Worm (Caenorhabditis elegans) whole organism, young adult: Measurements from ENCODE around the gene C53A5.11.

Source experiments
- C17E4.6 ChIP-seq: fragments of 200-800 bp; sonication (Bioruptor generic); IDR thresholded peaks from 2 replicates; pipeline ENCODE4 v1.3.6; 2022; ENCODE audit warnings: missing genetic modification reagents, missing genetic modification characterization, missing compliant biosample characterization
- F23B12.7 ChIP-seq: sonication (generic microtip); optimal IDR thresholded peaks from 2 replicates; lab custom pipeline; 2017; ENCODE audit warnings: missing genetic modification characterization, mild to moderate bottlenecking, missing compliant biosample characterization, antibody characterized with exemption, moderate library complexity; ENCODE audit not compliant: insufficient read depth
- F55B11.4 ChIP-seq: sonication (generic microtip); optimal IDR thresholded peaks from 2 replicates; lab custom pipeline; 2016; ENCODE audit warnings: missing compliant biosample characterization, missing genetic modification characterization, borderline replicate concordance; ENCODE audit not compliant: insufficient read depth
- K11D2.4 ChIP-seq: fragments of 200-800 bp; sonication (Bioruptor generic); IDR thresholded peaks from 2 replicates; pipeline ENCODE4 v1.3.6; 2022; ENCODE audit warnings: missing genetic modification reagents, missing genetic modification characterization, missing compliant biosample characterization
- Y56A3A.18 ChIP-seq: fragments of 200-800 bp; sonication (Bioruptor generic); IDR thresholded peaks from 2 replicates; pipeline ENCODE4 v1.3.6; 2022; ENCODE audit warnings: missing genetic modification reagents, missing genetic modification characterization, missing compliant biosample characterization
- Y79H2A.3 ChIP-seq: fragments of 200-800 bp; sonication (Bioruptor generic); conservative IDR thresholded peaks from 2 replicates; pipeline ENCODE4 v1.3.6; 2022; ENCODE audit warnings: missing genetic modification reagents, missing genetic modification characterization, missing compliant biosample characterization
- aptf-2 ChIP-seq: fragments of 200-800 bp; sonication (Bioruptor generic); conservative IDR thresholded peaks from 2 replicates; pipeline ENCODE4 v1.3.6; 2022; ENCODE audit warnings: missing genetic modification reagents, missing genetic modification characterization, missing compliant biosample characterization
- aptf-3 ChIP-seq: fragments of 200-800 bp; sonication (Bioruptor generic); IDR thresholded peaks from 2 replicates; pipeline ENCODE4 v1.3.6; 2022; ENCODE audit warnings: missing genetic modification characterization, missing compliant biosample characterization
- atf-7 ChIP-seq: sonication (generic microtip); optimal IDR thresholded peaks from 2 replicates; lab custom pipeline; 2017; ENCODE audit warnings: mild to moderate bottlenecking, missing genetic modification characterization, missing compliant biosample characterization
- attf-5 ChIP-seq: fragments of 200-800 bp; sonication (Bioruptor generic); optimal IDR thresholded peaks from 2 replicates; lab custom pipeline; 2018; ENCODE audit warnings: mild to moderate bottlenecking, missing genetic modification characterization, missing compliant biosample characterization
- cebp-1 ChIP-seq, 2 experiments: fragments of 200-800 bp in 1 of 2; sonication (Bioruptor generic) in 1 of 2; sonication (generic microtip) in 1 of 2; IDR thresholded peaks in 1 of 2; optimal IDR thresholded peaks in 1 of 2; 2 replicates each; pipeline versions ENCODE4 v1.3.6 to Lab custom; 2017 to 2022; ENCODE audit warnings: missing compliant biosample characterization in 2 of 2, missing genetic modification characterization in 2 of 2, mild to moderate bottlenecking in 1 of 2, missing genetic modification reagents in 1 of 2, moderate library complexity in 1 of 2
- ceh-27 ChIP-seq: fragments of 200-800 bp; sonication (Bioruptor generic); optimal IDR thresholded peaks from 2 replicates; lab custom pipeline; 2018; ENCODE audit warnings: mild to moderate bottlenecking, missing genetic modification characterization, moderate library complexity, missing compliant biosample characterization
- ceh-40 ChIP-seq: fragments of 200-800 bp; sonication (Bioruptor generic); IDR thresholded peaks from 2 replicates; pipeline ENCODE4 v1.3.6; 2022; ENCODE audit warnings: missing genetic modification characterization, missing compliant biosample characterization
- dpff-1 ChIP-seq: sonication (generic microtip); optimal IDR thresholded peaks from 2 replicates; lab custom pipeline; 2017; ENCODE audit warnings: mild to moderate bottlenecking, missing genetic modification characterization, missing compliant biosample characterization
- efl-1 ChIP-seq: fragments of 150-350 bp; optimal IDR thresholded peaks from 2 replicates; lab custom pipeline; 2014; ENCODE audit warnings: missing biosample characterization, missing genetic modification reagents, missing genetic modification characterization
- egrh-3 ChIP-seq: fragments of 200-800 bp; sonication (Bioruptor generic); IDR thresholded peaks from 2 replicates; pipeline ENCODE4 v1.3.6; 2022; ENCODE audit warnings: missing genetic modification reagents, missing genetic modification characterization, missing compliant biosample characterization
- ekl-4 ChIP-seq: fragments of 200-800 bp; sonication (Bioruptor generic); IDR thresholded peaks from 2 replicates; pipeline ENCODE4 v1.3.6; 2022; ENCODE audit warnings: missing genetic modification reagents, missing genetic modification characterization, missing compliant biosample characterization
- ets-4 ChIP-seq: fragments of 200-800 bp; sonication (Bioruptor generic); optimal IDR thresholded peaks from 2 replicates; lab custom pipeline; 2018; ENCODE audit warnings: mild to moderate bottlenecking, missing genetic modification characterization, missing compliant biosample characterization
- hmg-20 ChIP-seq: fragments of 200-800 bp; sonication (Bioruptor generic); IDR thresholded peaks from 2 replicates; pipeline ENCODE4 v1.3.6; 2022; ENCODE audit warnings: missing genetic modification reagents, missing genetic modification characterization, missing compliant biosample characterization
- lag-1 ChIP-seq: fragments of 200-800 bp; sonication (Bioruptor generic); IDR thresholded peaks from 2 replicates; pipeline ENCODE4 v1.3.6; 2022; ENCODE audit warnings: missing genetic modification reagents, missing genetic modification characterization, missing compliant biosample characterization
- let-607 ChIP-seq, 2 experiments: fragments of 200-800 bp in 1 of 2; sonication (Bioruptor generic) in 1 of 2; sonication (generic microtip) in 1 of 2; optimal IDR thresholded peaks; 2 replicates each; lab custom pipeline; 2016 to 2018; ENCODE audit warnings: mild to moderate bottlenecking in 2 of 2, missing compliant biosample characterization in 2 of 2, missing genetic modification characterization in 2 of 2, moderate library complexity in 2 of 2, missing genotype in 1 of 2
- lir-1 ChIP-seq: fragments of 200-800 bp; sonication (Bioruptor generic); conservative IDR thresholded peaks from 2 replicates; pipeline ENCODE4 v1.3.6; 2022; ENCODE audit warnings: missing genetic modification reagents, missing genetic modification characterization, missing compliant biosample characterization
- lsy-27 ChIP-seq: sonication (generic microtip); optimal IDR thresholded peaks from 2 replicates; lab custom pipeline; 2017; ENCODE audit warnings: missing genetic modification characterization, mild to moderate bottlenecking, missing compliant biosample characterization, antibody characterized with exemption, missing genotype, borderline replicate concordance; ENCODE audit not compliant: insufficient read depth
- madf-3 ChIP-seq: fragments of 200-800 bp; sonication (Bioruptor generic); IDR thresholded peaks from 2 replicates; pipeline ENCODE4 v1.3.6; 2022; ENCODE audit warnings: missing genetic modification reagents, missing genetic modification characterization, missing compliant biosample characterization
- madf-6 ChIP-seq: fragments of 200-800 bp; sonication (Bioruptor generic); IDR thresholded peaks from 2 replicates; pipeline ENCODE4 v1.3.6; 2022; ENCODE audit warnings: missing genetic modification reagents, missing genetic modification characterization, missing compliant biosample characterization
- mcd-1 ChIP-seq: fragments of 200-800 bp; sonication (Bioruptor generic); IDR thresholded peaks from 2 replicates; pipeline ENCODE4 v1.3.6; 2022; ENCODE audit warnings: missing genetic modification reagents, missing genetic modification characterization, missing compliant biosample characterization
- mel-28 ChIP-seq: sonication (generic microtip); optimal IDR thresholded peaks from 2 replicates; lab custom pipeline; 2016; ENCODE audit warnings: borderline replicate concordance, mild to moderate bottlenecking, missing genetic modification characterization, missing compliant biosample characterization
- mxl-1 ChIP-seq: sonication (generic microtip); optimal IDR thresholded peaks from 2 replicates; lab custom pipeline; 2016; ENCODE audit warnings: missing genetic modification characterization, missing compliant biosample characterization
- nfyb-1 ChIP-seq: fragments of 200-800 bp; sonication (Bioruptor generic); IDR thresholded peaks from 2 replicates; pipeline ENCODE4 v1.3.6; 2022; ENCODE audit warnings: missing genetic modification reagents, missing genetic modification characterization, missing compliant biosample characterization
- nhr-179 ChIP-seq: sonication (generic microtip); optimal IDR thresholded peaks from 2 replicates; lab custom pipeline; 2016; ENCODE audit warnings: mild to moderate bottlenecking, missing genetic modification characterization, missing compliant biosample characterization
- nhr-27 ChIP-seq: fragments of 200-800 bp; sonication (Bioruptor generic); optimal IDR thresholded peaks from 2 replicates; lab custom pipeline; 2018; ENCODE audit warnings: mild to moderate bottlenecking, missing genetic modification characterization, moderate library complexity, missing compliant biosample characterization
- nhr-80 ChIP-seq: sonication (generic microtip); optimal IDR thresholded peaks from 2 replicates; lab custom pipeline; 2016; ENCODE audit warnings: missing genetic modification characterization, missing compliant biosample characterization
- rcor-1 ChIP-seq: fragments of 200-800 bp; sonication (Bioruptor generic); IDR thresholded peaks from 2 replicates; pipeline ENCODE4 v1.3.6; 2022; ENCODE audit warnings: missing genetic modification reagents, missing genetic modification characterization, missing compliant biosample characterization
- snpc-1.1 ChIP-seq: sonication (generic microtip); optimal IDR thresholded peaks from 2 replicates; lab custom pipeline; 2017; ENCODE audit warnings: missing genetic modification characterization, mild to moderate bottlenecking, missing compliant biosample characterization, antibody characterized with exemption, moderate library complexity, missing genotype, missing genetic modification reagents; ENCODE audit not compliant: insufficient read depth
- snpc-4 ChIP-seq, 5 experiments: fragments of 150-350 bp in 1 of 5; sonication (generic microtip) in 4 of 5; optimal IDR thresholded peaks; 2 replicates each; lab custom pipeline; 2014 to 2018; ENCODE audit warnings: missing genetic modification characterization in 5 of 5, missing biosample characterization in 3 of 5, antibody characterized with exemption in 2 of 5, mild to moderate bottlenecking in 2 of 5, missing compliant biosample characterization in 2 of 5, missing genotype in 2 of 5, moderate library complexity in 2 of 5, missing genetic modification reagents in 1 of 5
- tbp1 ChIP-seq: fragments of 200-800 bp; sonication (Bioruptor generic); optimal IDR thresholded peaks from 2 replicates; lab custom pipeline; 2018; ENCODE audit warnings: mild to moderate bottlenecking, missing genetic modification characterization, missing compliant biosample characterization
- unc-130 ChIP-seq: sonication (generic microtip); optimal IDR thresholded peaks from 2 replicates; lab custom pipeline; 2016; ENCODE audit warnings: missing genetic modification reagents, missing genetic modification characterization, missing compliant biosample characterization
- zim-3 ChIP-seq: sonication (generic microtip); optimal IDR thresholded peaks from 2 replicates; lab custom pipeline; 2017; ENCODE audit warnings: mild to moderate bottlenecking, missing genetic modification characterization, moderate library complexity, missing compliant biosample characterization
- ztf-18 ChIP-seq: sonication (generic microtip); optimal IDR thresholded peaks from 2 replicates; lab custom pipeline; 2016; ENCODE audit warnings: missing genotype, mild to moderate bottlenecking, missing genetic modification characterization, missing compliant biosample characterization
- ztf-22 ChIP-seq: fragments of 200-800 bp; sonication (Bioruptor generic); optimal IDR thresholded peaks from 2 replicates; lab custom pipeline; 2018; ENCODE audit warnings: mild to moderate bottlenecking, missing genetic modification characterization, moderate library complexity, missing compliant biosample characterization
- ztf-26 ChIP-seq: sonication (generic microtip); optimal IDR thresholded peaks from 2 replicates; lab custom pipeline; 2017; ENCODE audit warnings: missing genetic modification characterization, missing compliant biosample characterization
- ztf-6 ChIP-seq: fragments of 200-800 bp; sonication (Bioruptor generic); IDR thresholded peaks from 2 replicates; pipeline ENCODE4 v1.3.6; 2022; ENCODE audit warnings: missing genetic modification reagents, missing genetic modification characterization, missing compliant biosample characterization

Gene C53A5.11

DNA sequence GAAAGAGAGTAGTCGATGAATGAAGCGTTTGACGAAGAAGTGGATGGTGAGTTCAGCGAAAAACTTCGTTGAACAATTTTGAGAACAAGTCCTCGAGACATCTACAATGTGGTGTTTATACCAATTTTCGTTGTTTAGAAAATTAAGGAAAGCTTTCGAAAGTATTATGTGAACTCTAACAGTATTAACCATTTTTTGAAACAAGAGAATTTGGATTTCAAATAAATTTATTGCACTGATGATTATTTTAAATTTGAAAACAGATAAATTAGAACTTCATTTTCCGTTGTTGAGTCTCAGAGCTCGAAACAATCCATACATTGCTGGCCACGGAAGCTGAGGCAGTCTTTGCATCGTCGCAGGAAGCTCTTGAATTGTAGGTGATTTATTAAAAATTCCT is 40.2 kb upstream of the C53A5.11 start, which contains the start of gene C53A5.16:
Gene C53A5.16, minus strand, starts transcription at position 101 of the 400 bp plus-strand sequence.
- TF ChIP-seq let-607 (tag; optimal IDR thresholded peaks at IDR 0.05; lab: Kevin White, UChicago) (no peak), ets-4 (GFP tag; lab: Kevin White, UChicago) (no peak), egrh-3 (GFP tag; lab: Robert Waterston, UW) (no peak), mel-28 (tag; lab: Kevin White, UChicago) (no peak), efl-1 (GFP tag; lab: Kevin White, UChicago) (no peak), unc-130 (no peak), aptf-2 (no peak), ztf-26 (no peak)

DNA sequence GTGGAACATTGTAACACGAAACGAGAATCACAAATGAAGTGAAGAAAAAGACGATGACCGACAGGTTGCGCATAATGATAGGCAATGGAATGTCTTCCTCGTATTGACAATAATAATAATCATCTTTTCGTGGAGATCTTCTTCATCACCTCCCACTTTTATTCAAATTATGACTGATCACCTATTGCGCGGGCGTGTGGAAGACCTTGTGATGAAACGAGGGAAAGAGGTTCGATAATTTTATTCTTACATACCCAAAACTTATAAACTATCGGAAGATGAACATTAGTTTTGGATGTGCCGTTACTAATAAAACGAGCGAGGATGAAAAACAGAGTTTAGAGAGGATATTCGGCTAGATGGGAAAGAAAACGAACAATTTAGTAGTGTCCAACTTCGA is 39.6 kb upstream of the C53A5.11 start, which contains the start of gene C53A5.2:
Gene C53A5.2, minus strand, starts transcription at position 101 of the 400 bp plus-strand sequence.
- TF ChIP-seq Y56A3A.18 (GFP tag; lab: Robert Waterston, UW) (0 out of 2 replicates have a peak, but pooled peaks have one; percentile 33), ekl-4 (no peak), lir-1 (no peak), ztf-22 (GFP tag; lab: Kevin White, UChicago) (no peak), nhr-179 (tag; lab: Kevin White, UChicago) (no peak), ztf-6 (GFP tag; lab: Robert Waterston, UW) (no peak)

DNA sequence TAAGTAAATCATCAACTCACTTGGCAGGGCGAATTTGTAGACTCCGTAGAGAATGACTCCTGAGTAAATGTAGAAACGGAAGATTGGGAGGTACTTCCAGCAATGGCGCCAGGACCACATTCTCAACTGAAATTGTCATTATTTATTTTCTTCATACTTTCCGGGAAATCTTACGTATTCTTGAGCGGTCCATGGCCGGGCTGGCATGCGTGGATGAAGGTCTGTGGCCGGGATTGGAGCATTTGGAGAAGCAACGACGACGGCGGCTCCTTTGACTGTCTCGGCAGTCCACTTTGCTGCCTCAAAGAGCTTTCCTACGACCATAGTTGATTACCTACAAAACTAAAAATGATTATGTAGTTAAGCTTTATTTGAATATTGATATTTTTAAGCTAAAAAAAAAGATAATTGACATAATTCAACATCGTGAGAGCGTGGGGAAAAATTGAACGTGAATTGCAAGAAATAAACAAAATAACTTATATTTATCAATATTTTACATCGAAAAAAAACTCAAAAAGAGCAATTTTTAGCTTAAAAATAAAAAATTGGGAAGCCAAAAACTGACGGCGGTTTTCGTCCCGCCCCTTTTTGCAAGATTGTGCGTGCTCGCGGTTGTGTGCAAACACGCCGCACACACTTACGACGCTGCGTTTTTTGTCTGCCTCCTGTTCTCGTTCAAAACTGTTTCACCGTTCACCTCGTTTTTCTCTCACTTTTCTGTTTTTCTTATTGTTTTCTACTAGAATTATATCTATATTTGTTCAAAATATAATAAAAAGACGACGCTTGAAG is 38.7 kb upstream of the C53A5.11 start, which contains the start of gene ril-1:
Gene ril-1, minus strand, starts transcription at position 342 of the 795 bp plus-strand sequence.
- TF ChIP-seq snpc-4 (GFP tag; optimal IDR thresholded peaks at IDR 0.05; lab: Kevin White, UChicago) (peak; percentile 34), snpc-4 (tag; optimal IDR thresholded peaks at IDR 0.05; lab: Kevin White, UChicago) (peak in 2 of 4 experiments; percentile 46 to 57), rcor-1 (GFP tag; lab: Robert Waterston, UW) (0 out of 2 replicates have a peak, but pooled peaks have one; percentile 24), nhr-27 (no peak), mcd-1 (peak; percentile 50), ceh-27 (GFP tag; lab: Kevin White, UChicago) (no peak), nfyb-1 (GFP tag; lab: Robert Waterston, UW) (peak; percentile 26; the same call in 1 of the 2 replicates), F23B12.7 (peak; percentile 64), Y79H2A.3 (no peak), tbp1 (GFP tag; lab: Kevin White, UChicago) (peak; percentile 28), ceh-40 (GFP tag; lab: Robert Waterston, UW) (no peak), aptf-3 (GFP tag; lab: Robert Waterston, UW) (no peak), zim-3 (tag; lab: Kevin White, UChicago) (no peak), cebp-1 (GFP tag; IDR thresholded peaks at IDR 0.05; lab: Robert Waterston, UW) (no peak), cebp-1 (tag; optimal IDR thresholded peaks at IDR 0.05; lab: Kevin White, UChicago) (peak; percentile 13), F55B11.4 (tag; lab: Kevin White, UChicago) (no peak), lag-1 (GFP tag; lab: Robert Waterston, UW) (no peak), hmg-20 (GFP tag; lab: Robert Waterston, UW) (no peak), madf-3 (GFP tag; lab: Robert Waterston, UW) (no peak), lsy-27 (tag; lab: Kevin White, UChicago) (no peak), aptf-2 (no peak), ztf-18 (tag; lab: Kevin White, UChicago) (no peak), mxl-1 (tag; lab: Kevin White, UChicago) (no peak), snpc-1.1 (tag; lab: Kevin White, UChicago) (no peak), K11D2.4 (GFP tag; lab: Robert Waterston, UW) (no peak), dpff-1 (tag; lab: Kevin White, UChicago) (no peak), nhr-80 (peak; percentile 60), C17E4.6 (GFP tag; lab: Robert Waterston, UW) (no peak), atf-7 (tag; lab: Kevin White, UChicago) (no peak), attf-5 (GFP tag; lab: Kevin White, UChicago) (peak; percentile 81), madf-6 (GFP tag; lab: Robert Waterston, UW) (0 out of 2 replicates have a peak, but pooled peaks have one; percentile 7)
